Fruit fly (Drosophila melanogaster) whole organism, embryonic: Measurements from ENCODE around the gene Sytbeta.

ENCODE experiments used
- Antp ChIP-seq: fragments of 200-800 bp; sonication (Bioruptor generic); optimal IDR thresholded peaks from 3 replicates; lab custom pipeline; 2016; ENCODE audit warnings: missing biosample characterization, missing genetic modification characterization
- B-H2 ChIP-seq: fragments of 200-800 bp; sonication (Bioruptor generic); optimal IDR thresholded peaks from 2 replicates; lab custom pipeline; 2018; ENCODE audit warnings: missing biosample characterization, mild to moderate bottlenecking, missing genetic modification characterization
- Bteb2 ChIP-seq: fragments of 200-800 bp; sonication (Bioruptor generic); optimal IDR thresholded peaks from 2 replicates; lab custom pipeline; 2016; ENCODE audit warnings: missing biosample characterization, missing genetic modification characterization
- CG1024 ChIP-seq: fragments of 200-800 bp; sonication (Bioruptor generic); IDR thresholded peaks from 2 replicates; pipeline ENCODE4 v1.3.6; 2022; ENCODE audit warnings: missing biosample characterization, missing genetic modification characterization
- CG10274 ChIP-seq: fragments of 200-800 bp; sonication (Bioruptor generic); optimal IDR thresholded peaks from 3 replicates; lab custom pipeline; 2017; ENCODE audit warnings: missing biosample characterization, mild to moderate bottlenecking, missing genetic modification characterization
- CG12659 ChIP-seq: fragments of 200-800 bp; sonication (Bioruptor generic); optimal IDR thresholded peaks from 3 replicates; lab custom pipeline; 2017; ENCODE audit warnings: mild to moderate bottlenecking, missing biosample characterization, missing genetic modification reagents, missing genetic modification characterization
- CG13624 ChIP-seq: fragments of 200-800 bp; sonication (Bioruptor generic); optimal IDR thresholded peaks from 2 replicates; lab custom pipeline; 2016; ENCODE audit warnings: missing biosample characterization, missing genetic modification characterization
- CG13894 ChIP-seq: fragments of 200-800 bp; sonication (Bioruptor generic); optimal IDR thresholded peaks from 3 replicates; lab custom pipeline; 2018; ENCODE audit warnings: missing biosample characterization, mild to moderate bottlenecking, missing genetic modification characterization, moderate library complexity
- CG14014 ChIP-seq: fragments of 200-800 bp; sonication (Bioruptor generic); IDR thresholded peaks from 2 replicates; pipeline ENCODE4 v1.3.6; 2022; ENCODE audit warnings: missing biosample characterization, missing genetic modification characterization
- CG14441 ChIP-seq: fragments of 200-800 bp; sonication (Bioruptor generic); IDR thresholded peaks from 2 replicates; pipeline ENCODE4 v1.3.6; 2022; ENCODE audit warnings: missing biosample characterization, missing genetic modification characterization
- CG14710 ChIP-seq: fragments of 200-800 bp; sonication (Bioruptor generic); optimal IDR thresholded peaks from 3 replicates; lab custom pipeline; 2019; ENCODE audit warnings: missing biosample characterization, mild to moderate bottlenecking, missing genetic modification characterization, moderate library complexity
- CG1602 ChIP-seq: fragments of 200-800 bp; sonication (Bioruptor generic); optimal IDR thresholded peaks from 3 replicates; lab custom pipeline; 2016; ENCODE audit warnings: missing biosample characterization, missing genetic modification characterization
- CG16813 ChIP-seq: fragments of 200-800 bp; sonication (Bioruptor generic); IDR thresholded peaks from 3 replicates; pipeline ENCODE4 v1.3.6; 2022; ENCODE audit warnings: missing biosample characterization, missing genetic modification characterization; ENCODE audit not compliant: partially characterized antibody
- CG17802 ChIP-seq: fragments of 200-800 bp; sonication (Bioruptor generic); optimal IDR thresholded peaks from 2 replicates; lab custom pipeline; 2018; ENCODE audit warnings: missing biosample characterization, mild to moderate bottlenecking, missing genetic modification characterization, moderate library complexity
- CG18619 ChIP-seq: fragments of 200-800 bp; sonication (Bioruptor generic); optimal IDR thresholded peaks from 3 replicates; lab custom pipeline; 2017; ENCODE audit warnings: missing biosample characterization, mild to moderate bottlenecking, missing genetic modification characterization
- CG4328 ChIP-seq: fragments of 200-800 bp; sonication (Bioruptor generic); optimal IDR thresholded peaks from 3 replicates; lab custom pipeline; 2017; ENCODE audit warnings: missing biosample characterization, missing genetic modification reagents, missing genetic modification characterization
- CG6683 ChIP-seq: fragments of 200-800 bp; sonication (Bioruptor generic); optimal IDR thresholded peaks from 2 replicates; lab custom pipeline; 2017; ENCODE audit warnings: missing biosample characterization, mild to moderate bottlenecking, missing genetic modification characterization, missing genetic modification reagents
- CG6689 ChIP-seq: fragments of 200-800 bp; sonication (Bioruptor generic); IDR thresholded peaks from 2 replicates; pipeline ENCODE4 v1.3.6; 2022; ENCODE audit warnings: missing biosample characterization, missing genetic modification characterization
- CG7271 ChIP-seq: fragments of 200-800 bp; sonication (Bioruptor generic); optimal IDR thresholded peaks from 2 replicates; lab custom pipeline; 2018; ENCODE audit warnings: missing biosample characterization, mild to moderate bottlenecking, missing genetic modification characterization, moderate library complexity
- CG8388 ChIP-seq: fragments of 200-800 bp; sonication (Bioruptor generic); optimal IDR thresholded peaks from 2 replicates; lab custom pipeline; 2019; ENCODE audit warnings: missing biosample characterization, mild to moderate bottlenecking, missing genetic modification characterization, moderate library complexity
- CG8478 ChIP-seq: fragments of >200 bp; optimal IDR thresholded peaks from 2 replicates; lab custom pipeline; 2018
- Gug ChIP-seq: fragments of 200-800 bp; sonication (Bioruptor generic); IDR thresholded peaks from 4 replicates; pipeline ENCODE4 v1.3.6; 2022; ENCODE audit warnings: missing biosample characterization, missing genetic modification characterization
- H15 ChIP-seq: fragments of 200-800 bp; sonication (Bioruptor generic); IDR thresholded peaks from 3 replicates; pipeline ENCODE4 v1.3.6; 2022; ENCODE audit warnings: missing biosample characterization, missing genetic modification characterization
- HLH54F ChIP-seq: fragments of 200-800 bp; sonication (Bioruptor generic); optimal IDR thresholded peaks from 3 replicates; lab custom pipeline; 2016; ENCODE audit warnings: missing biosample characterization, missing genetic modification characterization
- Myb ChIP-seq: fragments of 200-800 bp; sonication (Bioruptor generic); optimal IDR thresholded peaks from 2 replicates; lab custom pipeline; 2016; ENCODE audit warnings: missing biosample characterization, missing genetic modification characterization
- NC2α ChIP-seq: fragments of 200-800 bp; sonication (Bioruptor generic); optimal IDR thresholded peaks from 2 replicates; lab custom pipeline; 2016; ENCODE audit warnings: missing biosample characterization, missing genetic modification characterization
- NC2β ChIP-seq: fragments of 200-800 bp; sonication (Bioruptor generic); optimal IDR thresholded peaks from 2 replicates; lab custom pipeline; 2016; ENCODE audit warnings: missing biosample characterization, missing genetic modification characterization
- Nf-YC ChIP-seq: fragments of 200-800 bp; optimal IDR thresholded peaks from 3 replicates; lab custom pipeline; 2019; ENCODE audit warnings: missing biosample characterization, mild to moderate bottlenecking, missing genetic modification characterization, moderate library complexity
- NfI ChIP-seq: fragments of 200-800 bp; sonication (Bioruptor generic); optimal IDR thresholded peaks from 3 replicates; lab custom pipeline; 2018; ENCODE audit warnings: missing biosample characterization, mild to moderate bottlenecking, missing genetic modification characterization, moderate library complexity
- Tbp ChIP-seq: fragments of >200 bp; optimal IDR thresholded peaks from 2 replicates; lab custom pipeline; 2018; ENCODE audit warnings: missing biosample characterization, missing genetic modification characterization
- Xbp1 ChIP-seq: fragments of 200-800 bp; sonication (Bioruptor generic); optimal IDR thresholded peaks from 3 replicates; lab custom pipeline; 2016; ENCODE audit warnings: missing biosample characterization, mild to moderate bottlenecking, missing genetic modification characterization
- ac ChIP-seq: fragments of 200-800 bp; sonication (Bioruptor generic); optimal IDR thresholded peaks from 3 replicates; lab custom pipeline; 2017; ENCODE audit warnings: missing biosample characterization, mild to moderate bottlenecking, missing genetic modification characterization
- al ChIP-seq: fragments of 200-800 bp; sonication (Bioruptor generic); IDR thresholded peaks from 2 replicates; pipeline ENCODE4 v1.3.6; 2022; ENCODE audit warnings: missing biosample characterization, missing genetic modification characterization
- amos ChIP-seq: fragments of 200-800 bp; sonication (Bioruptor generic); IDR thresholded peaks from 2 replicates; pipeline ENCODE4 v1.3.6; 2022; ENCODE audit warnings: missing biosample characterization, missing genetic modification characterization; ENCODE audit not compliant: partially characterized antibody
- ato ChIP-seq: fragments of 200-800 bp; sonication (Bioruptor generic); IDR thresholded peaks from 2 replicates; pipeline ENCODE4 v1.3.6; 2022; ENCODE audit warnings: missing biosample characterization, missing genetic modification characterization; ENCODE audit not compliant: partially characterized antibody
- cato ChIP-seq: fragments of 200-800 bp; sonication (Bioruptor generic); optimal IDR thresholded peaks from 2 replicates; lab custom pipeline; 2016; ENCODE audit warnings: missing biosample characterization, missing genetic modification characterization, borderline replicate concordance
- danr ChIP-seq: fragments of 200-800 bp; sonication (Bioruptor generic); IDR thresholded peaks from 2 replicates; pipeline ENCODE4 v1.3.6; 2022; ENCODE audit warnings: missing biosample characterization, missing genetic modification characterization
- fd96Cb ChIP-seq: fragments of 200-800 bp; sonication (Bioruptor generic); optimal IDR thresholded peaks from 2 replicates; lab custom pipeline; 2018; ENCODE audit warnings: missing biosample characterization, mild to moderate bottlenecking, missing genetic modification characterization, moderate library complexity
- jigr1 ChIP-seq: fragments of 200-800 bp; sonication (Bioruptor generic); IDR thresholded peaks from 3 replicates; pipeline ENCODE4 v1.3.6; 2022; ENCODE audit warnings: missing biosample characterization, missing genetic modification characterization
- klu ChIP-seq: fragments of 200-800 bp; sonication (Bioruptor generic); IDR thresholded peaks from 2 replicates; pipeline ENCODE4 v1.3.6; 2022; ENCODE audit warnings: missing biosample characterization, missing genetic modification characterization
- mirr ChIP-seq: fragments of 200-800 bp; sonication (Bioruptor generic); optimal IDR thresholded peaks from 3 replicates; lab custom pipeline; 2018; ENCODE audit warnings: missing biosample characterization, mild to moderate bottlenecking, missing genetic modification characterization
- otp ChIP-seq: fragments of 200-800 bp; sonication (Bioruptor generic); IDR thresholded peaks from 3 replicates; pipeline ENCODE4, ENCODE4 v1.3.6; 2022; ENCODE audit warnings: missing biosample characterization, missing genetic modification characterization
- pb ChIP-seq: fragments of 200-800 bp; sonication (Bioruptor generic); optimal IDR thresholded peaks from 3 replicates; lab custom pipeline; 2016; ENCODE audit warnings: missing biosample characterization, missing genetic modification characterization
- row ChIP-seq: fragments of 200-800 bp; sonication (Bioruptor generic); IDR thresholded peaks from 3 replicates; pipeline ENCODE4 v1.3.6; 2022; ENCODE audit warnings: missing biosample characterization, missing genetic modification characterization
- scrt ChIP-seq: fragments of 200-800 bp; sonication (Bioruptor generic); optimal IDR thresholded peaks from 2 replicates; lab custom pipeline; 2018; ENCODE audit warnings: missing biosample characterization, mild to moderate bottlenecking, missing genetic modification characterization, moderate library complexity
- slbo ChIP-seq: fragments of 200-800 bp; sonication (Bioruptor generic); IDR thresholded peaks from 2 replicates; pipeline ENCODE4 v1.3.6; 2022; ENCODE audit warnings: missing biosample characterization, missing genetic modification characterization
- tx ChIP-seq: fragments of 200-800 bp; sonication (Bioruptor generic); optimal IDR thresholded peaks from 2 replicates; lab custom pipeline; 2016; ENCODE audit warnings: missing biosample characterization, missing genetic modification characterization
- usp ChIP-seq: fragments of >200 bp; optimal IDR thresholded peaks from 2 replicates; lab custom pipeline; 2017; ENCODE audit warnings: missing biosample characterization, missing genetic modification characterization
- wek ChIP-seq: fragments of 200-800 bp; sonication (Bioruptor generic); optimal IDR thresholded peaks from 3 replicates; lab custom pipeline; 2018; ENCODE audit warnings: missing biosample characterization, mild to moderate bottlenecking, missing genetic modification characterization, moderate library complexity
- wor ChIP-seq: fragments of 200-800 bp; sonication (Bioruptor generic); IDR thresholded peaks from 2 replicates; pipeline ENCODE4 v1.3.6; 2022; ENCODE audit warnings: missing biosample characterization, missing genetic modification characterization

Gene Sytbeta

DNA sequence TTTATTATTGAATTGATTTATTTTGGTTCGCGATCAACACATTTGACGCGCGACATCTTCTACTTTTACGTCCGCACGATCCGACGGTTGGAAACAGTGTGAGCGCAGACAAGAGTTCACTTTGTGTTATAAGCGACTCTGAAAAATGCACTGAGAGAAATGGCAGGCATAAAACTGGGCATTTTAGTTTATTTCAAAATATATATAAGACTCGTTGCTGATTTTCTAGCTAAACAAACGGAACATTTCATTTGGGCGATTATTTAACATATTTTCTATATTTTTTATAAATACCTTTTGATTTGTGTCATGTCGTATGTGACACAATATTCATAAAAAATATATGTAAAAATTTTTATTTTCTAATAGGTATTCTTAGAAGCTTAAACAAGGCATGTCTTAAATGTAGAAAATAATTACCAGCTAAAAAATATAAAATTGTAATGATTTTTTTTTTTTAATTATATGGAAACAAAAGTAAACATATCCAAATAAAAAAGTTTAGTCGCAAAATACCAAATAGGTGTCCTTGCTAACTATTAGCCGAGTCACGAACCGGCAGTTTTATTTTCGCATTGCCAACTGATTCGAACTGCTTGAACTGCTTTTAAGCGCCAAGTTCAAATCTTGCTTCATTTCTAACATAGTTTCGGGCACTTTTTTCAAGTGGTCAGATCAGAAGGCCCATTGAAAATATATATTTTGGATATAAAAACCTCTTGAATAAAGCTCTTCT is 50.7 kb downstream of the Sytbeta start, which contains the start of gene Reck (continued):
- TF ChIP-seq wor (GFP tag; lab: Robert Waterston, UW) (peak; percentile 44), CG4328 (GFP tag; lab: Kevin White, UChicago) (peak; percentile 72), ato (GFP tag; lab: Robert Waterston, UW) (no peak), NC2α (peak; percentile 21), CG1024 (peak; percentile 77), CG16813 (GFP tag; lab: Robert Waterston, UW) (no peak), Antp (GFP tag; lab: Kevin White, UChicago) (no peak), otp (GFP tag; lab: Robert Waterston, UW) (peak; percentile 79; the same call in 2 of the 3 replicates), CG6689 (no peak), Myb (GFP tag; lab: Kevin White, UChicago) (no peak), CG7271 (peak; percentile 85), CG6683 (GFP tag; lab: Kevin White, UChicago) (peak; percentile 65), H15 (GFP tag; lab: Robert Waterston, UW) (peak; percentile 67), B-H2 (GFP tag; lab: Kevin White, UChicago) (no peak), tx (peak; percentile 12), CG8388 (GFP tag; lab: Kevin White, UChicago) (peak; percentile 88), ac (GFP tag; lab: Kevin White, UChicago) (peak; percentile 63), Bteb2 (GFP tag; lab: Kevin White, UChicago) (peak; percentile 59), row (GFP tag; lab: Robert Waterston, UW) (peak; percentile 79), Tbp (GFP tag; lab: Kevin White, UChicago) (no peak), pb (no peak), fd96Cb (peak; percentile 88), klu (no peak), cato (peak; percentile 43), usp (no peak), CG14710 (tag; lab: Kevin White, UChicago) (peak; percentile 86), CG10274 (GFP tag; lab: Kevin White, UChicago) (peak; percentile 45), mirr (GFP tag; lab: Kevin White, UChicago) (no peak), CG13624 (GFP tag; lab: Kevin White, UChicago) (peak; percentile 51), scrt (GFP tag; lab: Kevin White, UChicago) (peak; percentile 74), al (GFP tag; lab: Robert Waterston, UW) (peak; percentile 74), HLH54F (peak; percentile 7), CG8478 (lab: Kevin White, UChicago) (no peak), CG14014 (GFP tag; lab: Robert Waterston, UW) (peak; percentile 86), CG18619 (GFP tag; lab: Kevin White, UChicago) (peak; percentile 75), slbo (GFP tag; lab: Robert Waterston, UW) (peak; percentile 77), jigr1 (GFP tag; lab: Robert Waterston, UW) (no peak), wek (GFP tag; lab: Kevin White, UChicago) (no peak), amos (GFP tag; lab: Robert Waterston, UW) (no peak), CG1602 (GFP tag; lab: Kevin White, UChicago) (peak; percentile 71), CG12659 (GFP tag; lab: Kevin White, UChicago) (peak; percentile 73), Gug (peak; percentile 64; the same call in 2 of the 4 replicates), Xbp1 (GFP tag; lab: Kevin White, UChicago) (peak; percentile 87), CG13894 (tag; lab: Kevin White, UChicago) (peak; percentile 25), NC2β (GFP tag; lab: Kevin White, UChicago) (peak; percentile 45), CG14441 (GFP tag; lab: Robert Waterston, UW) (peak; percentile 81), NfI (GFP tag; lab: Kevin White, UChicago) (peak; percentile 77), Nf-YC (tag; lab: Kevin White, UChicago) (peak; percentile 40), CG17802 (tag; lab: Kevin White, UChicago) (peak; percentile 50), danr (GFP tag; lab: Robert Waterston, UW) (no peak)
